Fruit fly (Drosophila melanogaster) whole organism, embryonic: Measurements from ENCODE around the gene chrb.
A peak's percentile ranks its signal among the peaks of the same experiment; 100 is the strongest.

ENCODE experiments used
- B-H2 ChIP-seq: fragments of 200-800 bp; sonication (Bioruptor generic); optimal IDR thresholded peaks from 2 replicates; lab custom pipeline; 2018; ENCODE audit warnings: missing biosample characterization, mild to moderate bottlenecking, missing genetic modification characterization
- CG11456 ChIP-seq: fragments of 200-800 bp; sonication (Bioruptor generic); IDR thresholded peaks from 3 replicates; pipeline ENCODE4 v1.3.6; 2022; ENCODE audit warnings: missing biosample characterization, missing genetic modification characterization
- CG11504 ChIP-seq: fragments of 200-800 bp; sonication (Bioruptor generic); optimal IDR thresholded peaks from 3 replicates; lab custom pipeline; 2019; ENCODE audit warnings: missing biosample characterization, mild to moderate bottlenecking, missing genetic modification characterization, moderate library complexity
- CG12236 ChIP-seq: fragments of 200-800 bp; sonication (Bioruptor generic); optimal IDR thresholded peaks from 2 replicates; lab custom pipeline; 2016; ENCODE audit warnings: missing biosample characterization, missing genetic modification characterization
- CG1233 ChIP-seq: fragments of 200-800 bp; sonication (Bioruptor generic); optimal IDR thresholded peaks from 4 replicates; lab custom pipeline; 2018; ENCODE audit warnings: missing biosample characterization, mild to moderate bottlenecking, missing genetic modification characterization
- CG12744 ChIP-seq: fragments of 200-800 bp; sonication (Bioruptor generic); optimal IDR thresholded peaks from 2 replicates; lab custom pipeline; 2016; ENCODE audit warnings: missing biosample characterization, missing genetic modification characterization
- CG15514 ChIP-seq: fragments of 200-800 bp; sonication (Bioruptor generic); optimal IDR thresholded peaks from 3 replicates; lab custom pipeline; 2017; ENCODE audit warnings: missing biosample characterization, missing genetic modification characterization, mild to moderate bottlenecking, moderate library complexity, missing genetic modification reagents
- CG15601 ChIP-seq: fragments of 200-800 bp; sonication (Bioruptor generic); optimal IDR thresholded peaks from 3 replicates; lab custom pipeline; 2019; ENCODE audit warnings: missing biosample characterization, mild to moderate bottlenecking, missing genetic modification characterization, moderate library complexity
- CG1602 ChIP-seq: fragments of 200-800 bp; sonication (Bioruptor generic); optimal IDR thresholded peaks from 3 replicates; lab custom pipeline; 2016; ENCODE audit warnings: missing biosample characterization, missing genetic modification characterization
- CG1832 ChIP-seq: fragments of 200-800 bp; sonication (Bioruptor generic); optimal IDR thresholded peaks from 2 replicates; lab custom pipeline; 2017; ENCODE audit warnings: missing biosample characterization, mild to moderate bottlenecking, missing genetic modification characterization, inconsistent platforms
- CG18476 ChIP-seq: fragments of 200-800 bp; sonication (Bioruptor generic); optimal IDR thresholded peaks from 2 replicates; lab custom pipeline; 2016; ENCODE audit warnings: missing biosample characterization, mild to moderate bottlenecking, missing genetic modification characterization
- CG3163 ChIP-seq: fragments of 200-800 bp; sonication (Bioruptor generic); optimal IDR thresholded peaks from 3 replicates; lab custom pipeline; 2016; ENCODE audit warnings: missing biosample characterization, missing genetic modification characterization
- CG3407 ChIP-seq: fragments of 200-800 bp; sonication (Bioruptor generic); optimal IDR thresholded peaks from 2 replicates; lab custom pipeline; 2018; ENCODE audit warnings: missing biosample characterization, mild to moderate bottlenecking, missing genetic modification characterization
- CG6813 ChIP-seq: fragments of 200-800 bp; sonication (Bioruptor generic); optimal IDR thresholded peaks from 2 replicates; lab custom pipeline; 2017; ENCODE audit warnings: missing biosample characterization, missing genetic modification characterization, mild to moderate bottlenecking, moderate library complexity, missing genetic modification reagents
- CG7745 ChIP-seq: fragments of 200-800 bp; sonication (Bioruptor generic); optimal IDR thresholded peaks from 2 replicates; lab custom pipeline; 2018; ENCODE audit warnings: missing biosample characterization, mild to moderate bottlenecking, missing genetic modification characterization, moderate library complexity
- CG8089 ChIP-seq: fragments of 200-800 bp; sonication (Bioruptor generic); optimal IDR thresholded peaks from 3 replicates; lab custom pipeline; 2016; ENCODE audit warnings: missing biosample characterization, missing genetic modification characterization
- CG8359 ChIP-seq: fragments of 200-800 bp; sonication (Bioruptor generic); optimal IDR thresholded peaks from 2 replicates; lab custom pipeline; 2017; ENCODE audit warnings: missing biosample characterization, mild to moderate bottlenecking, missing genetic modification characterization, borderline replicate concordance
- CG8924 ChIP-seq: fragments of 200-800 bp; optimal IDR thresholded peaks from 3 replicates; lab custom pipeline; 2019; ENCODE audit warnings: missing biosample characterization, mild to moderate bottlenecking, missing genetic modification characterization, moderate library complexity
- CG8944 ChIP-seq: fragments of 200-800 bp; sonication (Bioruptor generic); optimal IDR thresholded peaks from 3 replicates; lab custom pipeline; 2016; ENCODE audit warnings: missing biosample characterization, missing genetic modification characterization
- CoRest ChIP-seq: fragments of 200-800 bp; sonication (Bioruptor generic); optimal IDR thresholded peaks from 3 replicates; lab custom pipeline; 2018; ENCODE audit warnings: missing biosample characterization, mild to moderate bottlenecking, missing genetic modification characterization, moderate library complexity
- Deaf1 ChIP-seq: fragments of 200-800 bp; optimal IDR thresholded peaks from 3 replicates; lab custom pipeline; 2019; ENCODE audit warnings: missing biosample characterization, mild to moderate bottlenecking, missing genetic modification characterization, moderate library complexity
- Dll ChIP-seq: fragments of 200-800 bp; sonication (Bioruptor generic); IDR thresholded peaks from 4 replicates; pipeline ENCODE4 v1.3.6; 2022; ENCODE audit warnings: missing biosample characterization, missing genetic modification characterization; ENCODE audit not compliant: partially characterized antibody
- ERR ChIP-seq: fragments of 200-800 bp; sonication (Bioruptor generic); optimal IDR thresholded peaks from 2 replicates; lab custom pipeline; 2016; ENCODE audit warnings: missing biosample characterization, missing genetic modification characterization
- HLHmδ ChIP-seq: fragments of 200-800 bp; sonication (Bioruptor generic); optimal IDR thresholded peaks from 2 replicates; lab custom pipeline; 2018; ENCODE audit warnings: missing biosample characterization, mild to moderate bottlenecking, missing genetic modification characterization, moderate library complexity
- Lpt ChIP-seq: fragments of >200 bp; optimal IDR thresholded peaks from 2 replicates; lab custom pipeline; 2018; ENCODE audit warnings: missing biosample characterization, missing genetic modification characterization
- PHDP ChIP-seq: fragments of 200-800 bp; sonication (Bioruptor generic); optimal IDR thresholded peaks from 3 replicates; lab custom pipeline; 2018; ENCODE audit warnings: missing biosample characterization, mild to moderate bottlenecking, missing genetic modification characterization, moderate library complexity
- Vsx1 ChIP-seq: fragments of 200-800 bp; sonication (Bioruptor generic); optimal IDR thresholded peaks from 2 replicates; lab custom pipeline; 2017; ENCODE audit warnings: missing biosample characterization, mild to moderate bottlenecking, missing genetic modification characterization, missing genetic modification reagents
- ac ChIP-seq: fragments of 200-800 bp; sonication (Bioruptor generic); optimal IDR thresholded peaks from 3 replicates; lab custom pipeline; 2017; ENCODE audit warnings: missing biosample characterization, mild to moderate bottlenecking, missing genetic modification characterization
- amos ChIP-seq: fragments of 200-800 bp; sonication (Bioruptor generic); IDR thresholded peaks from 2 replicates; pipeline ENCODE4 v1.3.6; 2022; ENCODE audit warnings: missing biosample characterization, missing genetic modification characterization; ENCODE audit not compliant: partially characterized antibody
- ara ChIP-seq: fragments of 200-800 bp; sonication (Bioruptor generic); IDR thresholded peaks from 2 replicates; pipeline ENCODE4 v1.3.6; 2022; ENCODE audit warnings: missing biosample characterization, missing genetic modification characterization
- ash1 ChIP-seq: fragments of 200-800 bp; sonication (Bioruptor generic); optimal IDR thresholded peaks from 2 replicates; lab custom pipeline; 2018; ENCODE audit warnings: missing biosample characterization, mild to moderate bottlenecking, missing genetic modification characterization
- az2 ChIP-seq: fragments of 200-800 bp; sonication (Bioruptor generic); optimal IDR thresholded peaks from 3 replicates; lab custom pipeline; 2016; ENCODE audit warnings: missing biosample characterization, missing genetic modification characterization
- chif ChIP-seq, 2 experiments: fragments of 200-800 bp; sonication (Bioruptor generic); optimal IDR thresholded peaks; 3 replicates each; lab custom pipeline; 2016; ENCODE audit warnings: missing biosample characterization in 2 of 2, missing genetic modification characterization in 2 of 2
- chm ChIP-seq: fragments of 200-800 bp; sonication (Bioruptor generic); IDR thresholded peaks from 2 replicates; pipeline ENCODE4 v1.3.6; 2022; ENCODE audit warnings: missing biosample characterization, missing genetic modification characterization
- en ChIP-seq: fragments of 200-800 bp; sonication (Bioruptor generic); optimal IDR thresholded peaks from 2 replicates; lab custom pipeline; 2016; ENCODE audit warnings: missing biosample characterization, missing genetic modification characterization
- fd102C ChIP-seq: fragments of 200-800 bp; sonication (Bioruptor generic); optimal IDR thresholded peaks from 2 replicates; lab custom pipeline; 2018; ENCODE audit warnings: missing biosample characterization, mild to moderate bottlenecking, missing genetic modification characterization, moderate library complexity
- gro ChIP-seq: fragments of 200-800 bp; sonication (Bioruptor generic); optimal IDR thresholded peaks from 2 replicates; lab custom pipeline; 2016; ENCODE audit warnings: missing biosample characterization, missing genetic modification characterization
- h ChIP-seq: fragments of >200 bp; optimal IDR thresholded peaks from 2 replicates; lab custom pipeline; 2017
- ham ChIP-seq: fragments of 200-800 bp; sonication (Bioruptor generic); IDR thresholded peaks from 2 replicates; pipeline ENCODE4 v1.3.6; 2022; ENCODE audit warnings: missing biosample characterization, missing genetic modification characterization
- her ChIP-seq: fragments of 200-800 bp; sonication (Bioruptor generic); optimal IDR thresholded peaks from 2 replicates; lab custom pipeline; 2016; ENCODE audit warnings: missing biosample characterization, missing genetic modification characterization
- jigr1 ChIP-seq: fragments of 200-800 bp; sonication (Bioruptor generic); IDR thresholded peaks from 3 replicates; pipeline ENCODE4 v1.3.6; 2022; ENCODE audit warnings: missing biosample characterization, missing genetic modification characterization
- jing ChIP-seq: fragments of 200-800 bp; sonication (Bioruptor generic); optimal IDR thresholded peaks from 2 replicates; lab custom pipeline; 2018; ENCODE audit warnings: missing biosample characterization, mild to moderate bottlenecking, missing genetic modification characterization
- mld ChIP-seq: fragments of 200-800 bp; sonication (Bioruptor generic); IDR thresholded peaks from 3 replicates; pipeline ENCODE4 v1.3.6; 2022; ENCODE audit warnings: missing biosample characterization, missing genetic modification characterization; ENCODE audit not compliant: partially characterized antibody
- nerfin-2 ChIP-seq: fragments of 200-800 bp; sonication (Bioruptor generic); IDR thresholded peaks from 2 replicates; pipeline ENCODE4 v1.3.6; 2022; ENCODE audit warnings: missing biosample characterization, missing genetic modification characterization; ENCODE audit not compliant: partially characterized antibody
- oc ChIP-seq: fragments of 200-800 bp; sonication (Bioruptor generic); optimal IDR thresholded peaks from 2 replicates; lab custom pipeline; 2018; ENCODE audit warnings: missing biosample characterization, mild to moderate bottlenecking, missing genetic modification characterization, moderate library complexity
- rib ChIP-seq: fragments of 200-800 bp; sonication (Bioruptor generic); IDR thresholded peaks from 2 replicates; pipeline ENCODE4 v1.3.6; 2022; ENCODE audit warnings: missing biosample characterization, missing genetic modification characterization
- ro ChIP-seq: fragments of 200-800 bp; sonication (Bioruptor generic); IDR thresholded peaks from 2 replicates; pipeline ENCODE4 v1.3.6; 2022; ENCODE audit warnings: missing biosample characterization, missing genetic modification characterization
- run ChIP-seq: fragments of 200-800 bp; sonication (Bioruptor generic); optimal IDR thresholded peaks from 3 replicates; lab custom pipeline; 2018; ENCODE audit warnings: missing biosample characterization, mild to moderate bottlenecking, missing genetic modification characterization
- shn ChIP-seq: fragments of 200-800 bp; sonication (Bioruptor generic); optimal IDR thresholded peaks from 3 replicates; lab custom pipeline; 2016; ENCODE audit warnings: missing biosample characterization, missing genetic modification characterization
- tio ChIP-seq: fragments of 200-800 bp; sonication (Bioruptor generic); optimal IDR thresholded peaks from 2 replicates; lab custom pipeline; 2017; ENCODE audit warnings: missing biosample characterization, missing genetic modification characterization, inconsistent platforms
- unc-4 ChIP-seq: fragments of 200-800 bp; sonication (Bioruptor generic); IDR thresholded peaks from 2 replicates; pipeline ENCODE4 v1.3.6; 2022; ENCODE audit warnings: missing biosample characterization, missing genetic modification characterization; ENCODE audit not compliant: partially characterized antibody

The chrb gene

DNA sequence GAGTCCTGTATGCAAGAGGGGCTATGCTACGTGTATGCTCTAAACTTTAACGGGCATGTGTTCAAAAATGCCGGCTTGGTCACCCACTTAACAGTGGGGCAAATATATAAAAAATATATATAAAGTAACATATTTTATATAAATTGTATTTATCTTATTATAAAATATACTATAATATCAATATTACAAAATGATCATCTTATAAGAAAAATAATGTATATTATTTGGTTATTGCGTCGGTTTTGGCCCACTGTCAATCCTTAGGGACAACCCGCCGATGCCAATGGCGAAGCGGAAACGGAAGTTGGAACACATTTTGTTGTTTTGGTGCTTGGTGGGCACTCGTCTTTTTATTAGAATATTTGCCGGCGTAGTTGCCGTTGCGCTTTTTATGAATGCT lies 36.8 kb upstream of the chrb start (continued):
- TF ChIP-seq chif (GFP tag; optimal IDR thresholded peaks at IDR 0.05; lab: Kevin White, UChicago) (no peak), CG12744 (GFP tag; lab: Kevin White, UChicago) (no peak), ac (GFP tag; lab: Kevin White, UChicago) (peak; percentile 6), amos (GFP tag; lab: Robert Waterston, UW) (no peak), h (lab: Kevin White, UChicago) (no peak), jing (GFP tag; lab: Kevin White, UChicago) (no peak), az2 (GFP tag; lab: Kevin White, UChicago) (no peak), unc-4 (GFP tag; lab: Robert Waterston, UW) (no peak), CG8944 (GFP tag; lab: Kevin White, UChicago) (no peak), mld (GFP tag; lab: Robert Waterston, UW) (no peak), CG18476 (GFP tag; lab: Kevin White, UChicago) (no peak), CG15601 (tag; lab: Kevin White, UChicago) (peak; percentile 3), en (GFP tag; lab: Kevin White, UChicago) (no peak), oc (peak; percentile 27), PHDP (tag; lab: Kevin White, UChicago) (peak; percentile 60), Dll (GFP tag; lab: Robert Waterston, UW) (no peak), CG1233 (GFP tag; lab: Kevin White, UChicago) (peak; percentile 30), nerfin-2 (GFP tag; lab: Robert Waterston, UW) (no peak), shn (GFP tag; lab: Kevin White, UChicago) (no peak), gro (GFP tag; lab: Kevin White, UChicago) (no peak), rib (GFP tag; lab: Robert Waterston, UW) (no peak), HLHmδ (GFP tag; lab: Kevin White, UChicago) (no peak), Vsx1 (GFP tag; lab: Kevin White, UChicago) (no peak), CG3407 (GFP tag; lab: Kevin White, UChicago) (peak; percentile 1), ara (GFP tag; lab: Robert Waterston, UW) (no peak; the same call in 1 of the 2 replicates), B-H2 (no peak), CoRest (tag; lab: Kevin White, UChicago) (peak; percentile 7), jigr1 (GFP tag; lab: Robert Waterston, UW) (no peak), Lpt (no peak), CG15514 (GFP tag; lab: Kevin White, UChicago) (peak; percentile 29), fd102C (no peak), chm (GFP tag; lab: Robert Waterston, UW) (no peak), ro (GFP tag; lab: Robert Waterston, UW) (no peak), CG1832 (no peak), Deaf1 (tag; lab: Kevin White, UChicago) (peak; percentile 17), CG8089 (GFP tag; lab: Kevin White, UChicago) (no peak), her (GFP tag; lab: Kevin White, UChicago) (no peak), CG11504 (tag; lab: Kevin White, UChicago) (peak; percentile 61), CG6813 (GFP tag; lab: Kevin White, UChicago) (peak; percentile 35), CG8359 (GFP tag; lab: Kevin White, UChicago) (no peak), CG12236 (GFP tag; lab: Kevin White, UChicago) (no peak), CG8924 (peak; percentile 51), run (peak; percentile 10), ash1 (GFP tag; lab: Kevin White, UChicago) (no peak), ERR (GFP tag; lab: Kevin White, UChicago) (no peak), ham (GFP tag; lab: Robert Waterston, UW) (no peak), CG1602 (peak; percentile 24), tio (peak; percentile 7), CG11456 (no peak), CG7745 (no peak), CG3163 (no peak)
